Fruit fly (Drosophila melanogaster) whole organism, embryonic: ENCODE data around the gene CG31633.
A peak's percentile ranks its signal among the peaks of the same experiment; 100 is the strongest.

Experiments
- CG1024 ChIP-seq: fragments of 200-800 bp; sonication (Bioruptor generic); IDR thresholded peaks from 2 replicates; pipeline ENCODE4 v1.3.6; 2022; ENCODE audit warnings: missing biosample characterization, missing genetic modification characterization
- CG10274 ChIP-seq: fragments of 200-800 bp; sonication (Bioruptor generic); optimal IDR thresholded peaks from 3 replicates; lab custom pipeline; 2017; ENCODE audit warnings: missing biosample characterization, mild to moderate bottlenecking, missing genetic modification characterization
- CG11085 ChIP-seq: fragments of 200-800 bp; sonication (Bioruptor generic); IDR thresholded peaks from 2 replicates; pipeline ENCODE4 v1.3.6; 2022; ENCODE audit warnings: missing biosample characterization, missing genetic modification characterization
- CG12769 ChIP-seq: fragments of 200-800 bp; sonication (Bioruptor generic); optimal IDR thresholded peaks from 2 replicates; lab custom pipeline; 2019; ENCODE audit warnings: missing biosample characterization, mild to moderate bottlenecking, missing genetic modification characterization, moderate library complexity
- CG15514 ChIP-seq: fragments of 200-800 bp; sonication (Bioruptor generic); optimal IDR thresholded peaks from 3 replicates; lab custom pipeline; 2017; ENCODE audit warnings: missing biosample characterization, missing genetic modification characterization, mild to moderate bottlenecking, moderate library complexity, missing genetic modification reagents
- CG16863 ChIP-seq: fragments of 200-800 bp; sonication (Bioruptor generic); optimal IDR thresholded peaks from 3 replicates; lab custom pipeline; 2016; ENCODE audit warnings: missing biosample characterization, missing genetic modification characterization
- CG17568 ChIP-seq: fragments of 200-800 bp; sonication (Bioruptor generic); optimal IDR thresholded peaks from 2 replicates; lab custom pipeline; 2018; ENCODE audit warnings: missing biosample characterization, mild to moderate bottlenecking, missing genetic modification characterization, moderate library complexity
- CG17912 ChIP-seq: fragments of 200-800 bp; sonication (Bioruptor generic); optimal IDR thresholded peaks from 2 replicates; lab custom pipeline; 2018; ENCODE audit warnings: missing biosample characterization, mild to moderate bottlenecking, missing genetic modification characterization
- CG2120 ChIP-seq: fragments of 200-800 bp; sonication (Bioruptor generic); optimal IDR thresholded peaks from 3 replicates; lab custom pipeline; 2016; ENCODE audit warnings: missing biosample characterization, missing genetic modification characterization
- CG31388 ChIP-seq: fragments of 200-800 bp; sonication (Bioruptor generic); optimal IDR thresholded peaks from 2 replicates; lab custom pipeline; 2016; ENCODE audit warnings: missing biosample characterization, missing genetic modification characterization
- CG3281 ChIP-seq: fragments of 200-800 bp; sonication (Bioruptor generic); optimal IDR thresholded peaks from 3 replicates; lab custom pipeline; 2017; ENCODE audit warnings: missing biosample characterization, mild to moderate bottlenecking, missing genetic modification characterization
- CG3407 ChIP-seq: fragments of 200-800 bp; sonication (Bioruptor generic); optimal IDR thresholded peaks from 2 replicates; lab custom pipeline; 2018; ENCODE audit warnings: missing biosample characterization, mild to moderate bottlenecking, missing genetic modification characterization
- CG34224 ChIP-seq: fragments of 200-800 bp; sonication (Bioruptor generic); IDR thresholded peaks from 3 replicates; pipeline ENCODE4 v1.3.6; 2022; ENCODE audit warnings: missing biosample characterization, missing genetic modification characterization; ENCODE audit not compliant: partially characterized antibody
- CG4707 ChIP-seq: fragments of 200-800 bp; sonication (Bioruptor generic); optimal IDR thresholded peaks from 2 replicates; lab custom pipeline; 2018; ENCODE audit warnings: missing biosample characterization, mild to moderate bottlenecking, missing genetic modification characterization, moderate library complexity
- CG4854 ChIP-seq: fragments of 200-800 bp; sonication (Bioruptor generic); optimal IDR thresholded peaks from 2 replicates; lab custom pipeline; 2016; ENCODE audit warnings: missing biosample characterization, missing genetic modification characterization, inconsistent platforms
- CG5180 ChIP-seq: fragments of 200-800 bp; sonication (Bioruptor generic); optimal IDR thresholded peaks from 3 replicates; lab custom pipeline; 2017; ENCODE audit warnings: missing biosample characterization, missing genetic modification characterization, mild to moderate bottlenecking, moderate library complexity, missing genetic modification reagents
- CG5953 ChIP-seq: fragments of 200-800 bp; sonication (Bioruptor generic); IDR thresholded peaks from 2 replicates; pipeline ENCODE4 v1.3.6; 2022; ENCODE audit warnings: missing biosample characterization, missing genetic modification characterization
- CG6683 ChIP-seq: fragments of 200-800 bp; sonication (Bioruptor generic); optimal IDR thresholded peaks from 2 replicates; lab custom pipeline; 2017; ENCODE audit warnings: missing biosample characterization, mild to moderate bottlenecking, missing genetic modification characterization, missing genetic modification reagents
- CG6813 ChIP-seq: fragments of 200-800 bp; sonication (Bioruptor generic); optimal IDR thresholded peaks from 2 replicates; lab custom pipeline; 2017; ENCODE audit warnings: missing biosample characterization, missing genetic modification characterization, mild to moderate bottlenecking, moderate library complexity, missing genetic modification reagents
- CG9817 ChIP-seq: fragments of 200-800 bp; sonication (Bioruptor generic); optimal IDR thresholded peaks from 2 replicates; lab custom pipeline; 2018; ENCODE audit warnings: missing biosample characterization, mild to moderate bottlenecking, missing genetic modification characterization, moderate library complexity
- D19A ChIP-seq: fragments of 200-800 bp; optimal IDR thresholded peaks from 3 replicates; lab custom pipeline; 2019; ENCODE audit warnings: missing biosample characterization, mild to moderate bottlenecking, missing genetic modification characterization, moderate library complexity
- Dip3 ChIP-seq: fragments of 200-800 bp; sonication (Bioruptor generic); optimal IDR thresholded peaks from 3 replicates; lab custom pipeline; 2016; ENCODE audit warnings: missing biosample characterization, missing genetic modification characterization
- Dref ChIP-seq: fragments of 200-800 bp; sonication (Bioruptor generic); IDR thresholded peaks from 2 replicates; pipeline ENCODE4 v1.3.6; 2022; ENCODE audit warnings: missing biosample characterization, missing genetic modification characterization
- Elba2 ChIP-seq: fragments of 200-800 bp; sonication (Bioruptor generic); optimal IDR thresholded peaks from 3 replicates; lab custom pipeline; 2016; ENCODE audit warnings: missing biosample characterization, missing genetic modification characterization
- H2.0 ChIP-seq: fragments of 200-800 bp; sonication (Bioruptor generic); IDR thresholded peaks from 2 replicates; pipeline ENCODE4 v1.3.6; 2022; ENCODE audit warnings: missing biosample characterization, missing genetic modification characterization
- HLH4C ChIP-seq: fragments of 200-800 bp; sonication (Bioruptor generic); IDR thresholded peaks from 3 replicates; pipeline ENCODE4 v1.3.6; 2022; ENCODE audit warnings: missing biosample characterization, missing genetic modification characterization; ENCODE audit not compliant: partially characterized antibody
- Nf-YB ChIP-seq: fragments of 200-800 bp; sonication (Bioruptor generic); optimal IDR thresholded peaks from 3 replicates; lab custom pipeline; 2019; ENCODE audit warnings: missing biosample characterization, mild to moderate bottlenecking, missing genetic modification characterization, moderate library complexity
- Opbp ChIP-seq: fragments of 200-800 bp; sonication (Bioruptor generic); IDR thresholded peaks from 3 replicates; pipeline ENCODE4 v1.3.6; 2022; ENCODE audit warnings: missing biosample characterization, missing genetic modification characterization; ENCODE audit not compliant: partially characterized antibody
- Pdp1 ChIP-seq, 2 experiments: fragments of 200-800 bp; sonication (Bioruptor generic); optimal IDR thresholded peaks; 3 replicates each; lab custom pipeline; 2016; ENCODE audit warnings: missing biosample characterization in 2 of 2, missing genetic modification characterization in 2 of 2, mild to moderate bottlenecking in 1 of 2, moderate library complexity in 1 of 2
- Rfx ChIP-seq: fragments of 200-800 bp; sonication (Bioruptor generic); IDR thresholded peaks from 2 replicates; pipeline ENCODE4 v1.3.6; 2022; ENCODE audit warnings: missing biosample characterization, missing genetic modification characterization
- Stat92E ChIP-seq, 3 experiments: fragments of >200 bp in 2 of 3; fragments of 200-800 bp in 1 of 3; sonication (Bioruptor generic) in 1 of 3; optimal IDR thresholded peaks; 2 replicates each; lab custom pipeline; 2017 to 2019; ENCODE audit warnings: missing biosample characterization in 3 of 3, missing genetic modification characterization in 3 of 3, mild to moderate bottlenecking in 1 of 3, moderate library complexity in 1 of 3
- ab ChIP-seq: fragments of 200-800 bp; sonication (Bioruptor generic); optimal IDR thresholded peaks from 2 replicates; lab custom pipeline; 2016; ENCODE audit warnings: missing biosample characterization, missing genetic modification characterization
- cad ChIP-seq: fragments of >200 bp; optimal IDR thresholded peaks from 2 replicates; lab custom pipeline; 2017; ENCODE audit warnings: missing biosample characterization, missing genetic modification characterization
- caup ChIP-seq: fragments of 200-800 bp; sonication (Bioruptor generic); optimal IDR thresholded peaks from 3 replicates; lab custom pipeline; 2017; ENCODE audit warnings: missing biosample characterization, mild to moderate bottlenecking, missing genetic modification characterization, moderate library complexity; ENCODE audit not compliant: severe bottlenecking
- danr ChIP-seq: fragments of 200-800 bp; sonication (Bioruptor generic); IDR thresholded peaks from 2 replicates; pipeline ENCODE4 v1.3.6; 2022; ENCODE audit warnings: missing biosample characterization, missing genetic modification characterization
- dm ChIP-seq: fragments of 200-800 bp; sonication (Bioruptor generic); optimal IDR thresholded peaks from 3 replicates; lab custom pipeline; 2016; ENCODE audit warnings: missing biosample characterization, missing genetic modification characterization
- dmrt99B ChIP-seq: fragments of 200-800 bp; sonication (Bioruptor generic); optimal IDR thresholded peaks from 2 replicates; lab custom pipeline; 2018; ENCODE audit warnings: missing biosample characterization, mild to moderate bottlenecking, missing genetic modification characterization, moderate library complexity
- dysf ChIP-seq: fragments of 200-800 bp; sonication (Bioruptor generic); IDR thresholded peaks from 3 replicates; pipeline ENCODE4 v1.3.6; 2022; ENCODE audit warnings: missing biosample characterization, missing genetic modification characterization
- fd96Cb ChIP-seq: fragments of 200-800 bp; sonication (Bioruptor generic); optimal IDR thresholded peaks from 2 replicates; lab custom pipeline; 2018; ENCODE audit warnings: missing biosample characterization, mild to moderate bottlenecking, missing genetic modification characterization, moderate library complexity
- lilli ChIP-seq: fragments of 200-800 bp; sonication (Bioruptor generic); optimal IDR thresholded peaks from 3 replicates; lab custom pipeline; 2016; ENCODE audit warnings: missing biosample characterization, missing genetic modification characterization
- lmd ChIP-seq: fragments of 200-800 bp; sonication (Bioruptor generic); IDR thresholded peaks from 2 replicates; pipeline ENCODE4 v1.3.6; 2022; ENCODE audit warnings: missing biosample characterization, missing genetic modification characterization
- otp ChIP-seq: fragments of 200-800 bp; sonication (Bioruptor generic); IDR thresholded peaks from 3 replicates; pipeline ENCODE4, ENCODE4 v1.3.6; 2022; ENCODE audit warnings: missing biosample characterization, missing genetic modification characterization
- salm ChIP-seq: fragments of 200-800 bp; sonication (Bioruptor generic); optimal IDR thresholded peaks from 2 replicates; lab custom pipeline; 2018; ENCODE audit warnings: missing biosample characterization, mild to moderate bottlenecking, missing genetic modification characterization
- sd ChIP-seq: fragments of 200-800 bp; sonication (Bioruptor generic); optimal IDR thresholded peaks from 3 replicates; lab custom pipeline; 2018; ENCODE audit warnings: missing biosample characterization, mild to moderate bottlenecking, missing genetic modification characterization, moderate library complexity
- slp2 ChIP-seq: fragments of 200-800 bp; sonication (Bioruptor generic); optimal IDR thresholded peaks from 2 replicates; lab custom pipeline; 2016; ENCODE audit warnings: missing biosample characterization, missing genetic modification characterization
- sr ChIP-seq: fragments of 200-800 bp; sonication (Bioruptor generic); IDR thresholded peaks from 3 replicates; pipeline ENCODE4 v1.3.6; 2022; ENCODE audit warnings: missing biosample characterization, missing genetic modification characterization
- tio ChIP-seq: fragments of 200-800 bp; sonication (Bioruptor generic); optimal IDR thresholded peaks from 2 replicates; lab custom pipeline; 2017; ENCODE audit warnings: missing biosample characterization, missing genetic modification characterization, inconsistent platforms
- tna ChIP-seq: fragments of 200-800 bp; sonication (Bioruptor generic); IDR thresholded peaks from 2 replicates; pipeline ENCODE4 v1.3.6; 2022; ENCODE audit warnings: missing biosample characterization, missing genetic modification characterization; ENCODE audit not compliant: partially characterized antibody

The CG31633 gene

dm6 chr2L:6673211-6674012 lies 17.3 kb upstream of the CG31633 start, which contains the start of gene Spn27A (continued):
- TF ChIP-seq CG34224: peak; percentile 37; the same call in 2 of the 3 replicates
- peak; percentile 59 to 99 for TF ChIP-seq Pdp1 (GFP tag; optimal IDR thresholded peaks at IDR 0.05; lab: Kevin White, UChicago)
- 0 out of 3 replicates have a peak, but pooled peaks have one; percentile 41 for TF ChIP-seq Opbp (GFP tag; lab: Robert Waterston, UW)
- peak; percentile 19 for TF ChIP-seq Elba2 (GFP tag; lab: Kevin White, UChicago)
- no peak for TF ChIP-seq sr
- TF ChIP-seq CG3407 (GFP tag; lab: Kevin White, UChicago): no peak
- peak; percentile 25; the same call in 1 of the 2 replicates for TF ChIP-seq Rfx (GFP tag; lab: Robert Waterston, UW)
- no peak for TF ChIP-seq CG1024 (GFP tag; lab: Robert Waterston, UW)
- peak; percentile 56 for TF ChIP-seq CG15514
- peak; percentile 59 for TF ChIP-seq fd96Cb (tag; lab: Kevin White, UChicago)
- peak; percentile 52 for TF ChIP-seq CG16863
- peak; percentile 2 for TF ChIP-seq Nf-YB (GFP tag; lab: Kevin White, UChicago)
- no peak for TF ChIP-seq CG10274 (GFP tag; lab: Kevin White, UChicago)
- TF ChIP-seq CG5180 (GFP tag; lab: Kevin White, UChicago): peak; percentile 21
- TF ChIP-seq CG6813: peak; percentile 25
- peak; percentile 63 for TF ChIP-seq dm (GFP tag; lab: Kevin White, UChicago)
- no peak for TF ChIP-seq CG11085 (GFP tag; lab: Robert Waterston, UW)
- TF ChIP-seq CG17912 (GFP tag; lab: Kevin White, UChicago): peak; percentile 40
- peak; percentile 3 for TF ChIP-seq CG12769 (tag; lab: Kevin White, UChicago)
- peak; percentile 76 for TF ChIP-seq CG2120
- no peak for TF ChIP-seq HLH4C
- TF ChIP-seq tio (GFP tag; lab: Kevin White, UChicago): peak; percentile 58
- TF ChIP-seq sd: no peak
- TF ChIP-seq danr (GFP tag; lab: Robert Waterston, UW): no peak
- peak; percentile 54 for TF ChIP-seq dysf (GFP tag; lab: Robert Waterston, UW)
- peak; percentile 71 for TF ChIP-seq lilli (GFP tag; lab: Kevin White, UChicago)
- peak; percentile 25 for TF ChIP-seq CG17568 (GFP tag; lab: Kevin White, UChicago)
- TF ChIP-seq Dref: 0 out of 2 replicates have a peak, but pooled peaks have one; percentile 33
- no peak for TF ChIP-seq CG31388 (GFP tag; lab: Kevin White, UChicago)
- TF ChIP-seq Stat92E (GFP tag; optimal IDR thresholded peaks at IDR 0.05; lab: Kevin White, UChicago): peak in 1 of 3 experiments; percentile 24
- no peak for TF ChIP-seq D19A
- TF ChIP-seq CG3281 (GFP tag; lab: Kevin White, UChicago): peak; percentile 60
- TF ChIP-seq tna (GFP tag; lab: Robert Waterston, UW): no peak
- peak; percentile 23 for TF ChIP-seq caup (GFP tag; lab: Kevin White, UChicago)
- TF ChIP-seq CG4707 (GFP tag; lab: Kevin White, UChicago): no peak
- TF ChIP-seq H2.0 (GFP tag; lab: Robert Waterston, UW): no peak
- TF ChIP-seq CG4854 (GFP tag; lab: Kevin White, UChicago): peak; percentile 35
- TF ChIP-seq otp (GFP tag; lab: Robert Waterston, UW): no peak
- TF ChIP-seq lmd (GFP tag; lab: Robert Waterston, UW): peak; percentile 29; the same call in 1 of the 2 replicates
- no peak for TF ChIP-seq cad
- no peak for TF ChIP-seq ab
- no peak for TF ChIP-seq CG6683
- TF ChIP-seq Dip3 (GFP tag; lab: Kevin White, UChicago): peak; percentile 59
- TF ChIP-seq dmrt99B: no peak
- peak; percentile 25 for TF ChIP-seq CG9817 (tag; lab: Kevin White, UChicago)
- TF ChIP-seq slp2 (GFP tag; lab: Kevin White, UChicago): peak; percentile 53
- no peak for TF ChIP-seq CG5953
- TF ChIP-seq salm (tag; lab: Kevin White, UChicago): peak; percentile 31
